Fruit fly (Drosophila melanogaster): ENCODE measurements around the gene Sptr.

- TF ChIP-seq Hr83 (GFP tag; optimal IDR thresholded peaks at IDR 0.05; ENCODE audit: poor library complexity, severe bottlenecking): no peak
- TF ChIP-seq sage (GFP tag; optimal IDR thresholded peaks at IDR 0.05): no peak
- TF ChIP-seq psq (GFP tag; optimal IDR thresholded peaks at IDR 0.05): no peak
- no peak for TF ChIP-seq h (GFP tag; optimal IDR thresholded peaks at IDR 0.05)
- no peak for TF ChIP-seq CrebA (GFP tag; optimal IDR thresholded peaks at IDR 0.05; ENCODE audit: borderline replicate concordance)
- TF ChIP-seq br (GFP tag; optimal IDR thresholded peaks at IDR 0.05): no peak
- no peak for TF ChIP-seq Myc (optimal IDR thresholded peaks at IDR 0.05)
- no peak for TF ChIP-seq Dif (GFP tag; optimal IDR thresholded peaks at IDR 0.05; ENCODE audit: partially characterized antibody)
These were observed 50.6 kb downstream of the Sptr start for dm6 chrX:8413513-8414113.
